In the genomic region with DNA sequence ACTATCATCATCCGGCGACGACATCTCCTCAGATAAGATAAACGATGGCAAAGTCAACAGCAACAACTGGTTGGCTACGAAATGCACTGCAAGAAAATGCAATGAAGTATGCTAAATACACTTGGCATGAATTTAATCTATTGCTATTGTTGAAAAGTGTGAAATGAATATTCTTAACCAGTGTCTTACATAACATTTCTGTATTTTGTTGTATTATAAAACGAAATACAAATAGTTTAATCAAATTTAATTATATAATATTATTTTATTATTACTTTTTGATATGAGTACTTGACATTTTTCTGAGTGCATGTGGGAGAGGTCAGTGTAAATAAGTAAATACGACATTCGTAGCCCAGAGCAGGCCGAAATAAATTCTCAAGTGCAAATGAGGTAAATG, we compare ENCODE assay signal across 5 fruit fly cellular contexts.
TF ChIP-seq lines count a peak whose summit lies in the region.

No protein-coding gene starts in this region.

- no peak for TF ChIP-seq CTCF in whole organism, embryonic (GFP tag; optimal IDR thresholded peaks at IDR 0.05; lab: Kevin White, UChicago)

TF ChIP-seq in whole organism, adult, 20 proteins besides CTCF, POLR2A, EP300 and RAD21:
- TF ChIP-seq CG12768 (GFP tag; optimal IDR thresholded peaks at IDR 0.05; lab: Kevin White, UChicago) (peak; percentile 63), CG7045 (GFP tag; optimal IDR thresholded peaks at IDR 0.05; lab: Kevin White, UChicago) (peak; percentile 57), CG14711 (tag; optimal IDR thresholded peaks at IDR 0.05; lab: Kevin White, UChicago) (peak; percentile 58), toe (GFP tag; optimal IDR thresholded peaks at IDR 0.05; lab: Kevin White, UChicago) (no peak), kay (GFP tag; lab: Kevin White, UChicago; ENCODE audit: borderline replicate concordance) (no peak), CG11617 (GFP tag; optimal IDR thresholded peaks at IDR 0.05; lab: Kevin White, UChicago) (peak; percentile 64), CG1620 (GFP tag; optimal IDR thresholded peaks at IDR 0.05; lab: Kevin White, UChicago) (no peak), cic (GFP tag; optimal IDR thresholded peaks at IDR 0.05; lab: Kevin White, UChicago) (peak; percentile 22), Clk (GFP tag; optimal IDR thresholded peaks at IDR 0.05; lab: Kevin White, UChicago) (no peak), ovo (GFP tag; optimal IDR thresholded peaks at IDR 0.05; lab: Kevin White, UChicago) (peak; percentile 32), tj (GFP tag; optimal IDR thresholded peaks at IDR 0.05; lab: Kevin White, UChicago) (peak; percentile 3), Hr96 (GFP tag; optimal IDR thresholded peaks at IDR 0.05; lab: Kevin White, UChicago) (no peak), Crg-1 (GFP tag; optimal IDR thresholded peaks at IDR 0.05; lab: Kevin White, UChicago) (no peak), CG33017 (tag; optimal IDR thresholded peaks at IDR 0.05; lab: Kevin White, UChicago) (peak; percentile 58), CG5204 (GFP tag; optimal IDR thresholded peaks at IDR 0.05; lab: Kevin White, UChicago) (no peak), CG7101 (tag; optimal IDR thresholded peaks at IDR 0.05; lab: Kevin White, UChicago) (peak; percentile 44), cnc (optimal IDR thresholded peaks at IDR 0.05; lab: Kevin White, UChicago) (no peak)
TF ChIP-seq in whole organism, adult: peak in this region for 9.

TF ChIP-seq in whole organism, embryonic, 481 proteins besides CTCF, POLR2A, EP300 and RAD21 (continues in another document):
- TF ChIP-seq CG14860 (GFP tag; IDR thresholded peaks at IDR 0.05; lab: Robert Waterston, UW; ENCODE audit: partially characterized antibody) (no peak), kay (GFP tag; optimal IDR thresholded peaks at IDR 0.05; lab: Kevin White, UChicago) (no peak), CG7372 (GFP tag; IDR thresholded peaks at IDR 0.05; lab: Robert Waterston, UW) (no peak), sna (GFP tag; IDR thresholded peaks at IDR 0.05; lab: Robert Waterston, UW; ENCODE audit: partially characterized antibody) (no peak), NFAT (GFP tag; IDR thresholded peaks at IDR 0.05; lab: Robert Waterston, UW) (no peak), ATbp (GFP tag; optimal IDR thresholded peaks at IDR 0.05; lab: Kevin White, UChicago) (peak; percentile 48), CG1602 (GFP tag; optimal IDR thresholded peaks at IDR 0.05; lab: Kevin White, UChicago) (peak; percentile 27), tx (GFP tag; optimal IDR thresholded peaks at IDR 0.05; lab: Kevin White, UChicago) (no peak), CG3726 (GFP tag; IDR thresholded peaks at IDR 0.05; lab: Robert Waterston, UW) (no peak), YL-1 (GFP tag; optimal IDR thresholded peaks at IDR 0.05; lab: Kevin White, UChicago) (no peak), CG9932 (GFP tag; IDR thresholded peaks at IDR 0.05; lab: Robert Waterston, UW) (no peak), E2f1 (GFP tag; IDR thresholded peaks at IDR 0.05; lab: Robert Waterston, UW) (no peak), CHES-1-like (GFP tag; optimal IDR thresholded peaks at IDR 0.05; lab: Kevin White, UChicago) (no peak), CG33557 (GFP tag; optimal IDR thresholded peaks at IDR 0.05; lab: Kevin White, UChicago) (peak; percentile 33), Ptx1 (GFP tag; IDR thresholded peaks at IDR 0.05; lab: Robert Waterston, UW) (peak; percentile 57), CG30431 (GFP tag; optimal IDR thresholded peaks at IDR 0.05; lab: Kevin White, UChicago) (peak; percentile 17), cad (GFP tag; optimal IDR thresholded peaks at IDR 0.05; lab: Kevin White, UChicago) (no peak)

TF ChIP-seq in whole organism, prepupa, 60 proteins besides CTCF, POLR2A, EP300 and RAD21 (continues in another document):
- peak; percentile 59 for TF ChIP-seq CG4318 (GFP tag; optimal IDR thresholded peaks at IDR 0.05; lab: Kevin White, UChicago)
- no peak for TF ChIP-seq Ets21C (GFP tag; optimal IDR thresholded peaks at IDR 0.05; lab: Kevin White, UChicago)
- TF ChIP-seq Sox102F (GFP tag; optimal IDR thresholded peaks at IDR 0.05; lab: Kevin White, UChicago), result no peak
- peak; percentile 33 for TF ChIP-seq CG6792 (GFP tag; optimal IDR thresholded peaks at IDR 0.05; lab: Kevin White, UChicago)
- TF ChIP-seq CG6163 (GFP tag; IDR thresholded peaks at IDR 0.05; lab: Robert Waterston, UW), result peak; percentile 38; the same call in 1 of the 3 replicates
- peak; percentile 74 for TF ChIP-seq Eip78C (GFP tag; lab: Kevin White, UChicago)
- TF ChIP-seq CG7368 (GFP tag; optimal IDR thresholded peaks at IDR 0.05; lab: Kevin White, UChicago), result no peak
- TF ChIP-seq CG32006 (GFP tag; optimal IDR thresholded peaks at IDR 0.05; lab: Kevin White, UChicago), result peak; percentile 80
- peak; percentile 40 for TF ChIP-seq pdm3 (GFP tag; optimal IDR thresholded peaks at IDR 0.05; lab: Kevin White, UChicago)
- TF ChIP-seq lz (GFP tag; optimal IDR thresholded peaks at IDR 0.05; lab: Kevin White, UChicago), result no peak
- no peak for TF ChIP-seq Eip75B (GFP tag; optimal IDR thresholded peaks at IDR 0.05; lab: Kevin White, UChicago)
- TF ChIP-seq acj6 (GFP tag; optimal IDR thresholded peaks at IDR 0.05; lab: Kevin White, UChicago), result peak; percentile 32
- no peak for TF ChIP-seq CG8319 (GFP tag; optimal IDR thresholded peaks at IDR 0.05; lab: Kevin White, UChicago)
- peak; percentile 49 for TF ChIP-seq CG9139 (GFP tag; optimal IDR thresholded peaks at IDR 0.05; lab: Kevin White, UChicago)
- TF ChIP-seq net (GFP tag; optimal IDR thresholded peaks at IDR 0.05; lab: Kevin White, UChicago), result peak; percentile 34
- TF ChIP-seq Blimp-1 (GFP tag; optimal IDR thresholded peaks at IDR 0.05; lab: Kevin White, UChicago), result no peak
- TF ChIP-seq fkh (GFP tag; optimal IDR thresholded peaks at IDR 0.05; lab: Kevin White, UChicago), result peak; percentile 41
- TF ChIP-seq fd85E (GFP tag; optimal IDR thresholded peaks at IDR 0.05; lab: Kevin White, UChicago), result no peak
- TF ChIP-seq CG11902 (GFP tag; optimal IDR thresholded peaks at IDR 0.05; lab: Kevin White, UChicago), result no peak

TF ChIP-seq in whole organism, pupa, 21 proteins besides CTCF, POLR2A, EP300 and RAD21:
- no peak for TF ChIP-seq fd96Ca (GFP tag; IDR thresholded peaks at IDR 0.05; lab: Robert Waterston, UW)
- peak; percentile 7 for TF ChIP-seq Pif1B (GFP tag; optimal IDR thresholded peaks at IDR 0.05; lab: Kevin White, UChicago)
- TF ChIP-seq CG14655 (GFP tag; optimal IDR thresholded peaks at IDR 0.05; lab: Kevin White, UChicago), result peak; percentile 69
- peak; percentile 69 for TF ChIP-seq CG9948 (tag; optimal IDR thresholded peaks at IDR 0.05; lab: Kevin White, UChicago)
- peak; percentile 38; the same call in 1 of the 2 replicates for TF ChIP-seq CG12605 (GFP tag; IDR thresholded peaks at IDR 0.05; lab: Robert Waterston, UW)
- TF ChIP-seq CG8301 (tag; optimal IDR thresholded peaks at IDR 0.05; lab: Kevin White, UChicago), result peak; percentile 62
- peak; percentile 54 for TF ChIP-seq CG34367 (tag; optimal IDR thresholded peaks at IDR 0.05; lab: Kevin White, UChicago)
- TF ChIP-seq CG10348 (GFP tag; IDR thresholded peaks at IDR 0.05; lab: Robert Waterston, UW), result no peak
- TF ChIP-seq CG15710 (tag; optimal IDR thresholded peaks at IDR 0.05; lab: Kevin White, UChicago), result peak; percentile 64
- peak; percentile 77 for TF ChIP-seq CG8159 (tag; optimal IDR thresholded peaks at IDR 0.05; lab: Kevin White, UChicago)
- peak; percentile 32; the same call in 1 of the 2 replicates for TF ChIP-seq CG32121 (GFP tag; IDR thresholded peaks at IDR 0.05; lab: Robert Waterston, UW)
- no peak; the same call in 1 of the 2 replicates for TF ChIP-seq Ets98B (GFP tag; IDR thresholded peaks at IDR 0.05; lab: Robert Waterston, UW)
- peak; percentile 18 for TF ChIP-seq Pif1A (GFP tag; optimal IDR thresholded peaks at IDR 0.05; lab: Kevin White, UChicago)
- TF ChIP-seq CG17806 (tag; optimal IDR thresholded peaks at IDR 0.05; lab: Kevin White, UChicago), result peak; percentile 60
- peak; percentile 44; the same call in 2 of the 3 replicates for TF ChIP-seq CG4496 (GFP tag; IDR thresholded peaks at IDR 0.05; lab: Robert Waterston, UW)
- no peak for TF ChIP-seq D1 (tag; optimal IDR thresholded peaks at IDR 0.05; lab: Kevin White, UChicago)
- peak; percentile 28 for TF ChIP-seq Snoo (tag; optimal IDR thresholded peaks at IDR 0.05; lab: Kevin White, UChicago)
TF ChIP-seq in whole organism, pupa: peak in this region for 13.

TF ChIP-seq in whole organism, wandering third instar larva, 38 proteins besides CTCF, POLR2A, EP300 and RAD21:
- TF ChIP-seq jim (GFP tag; optimal IDR thresholded peaks at IDR 0.05; lab: Kevin White, UChicago), result no peak
- TF ChIP-seq Vsx2 (GFP tag; optimal IDR thresholded peaks at IDR 0.05; lab: Kevin White, UChicago; ENCODE audit: partially characterized antibody), result no peak
- peak; percentile 35 for TF ChIP-seq HLH106 (tag; optimal IDR thresholded peaks at IDR 0.05; lab: Kevin White, UChicago)
- peak; percentile 8 for TF ChIP-seq psq (GFP tag; optimal IDR thresholded peaks at IDR 0.05; lab: Kevin White, UChicago)
- TF ChIP-seq Sp1 (GFP tag; optimal IDR thresholded peaks at IDR 0.05; lab: Kevin White, UChicago), result peak; percentile 4
